Worm (Caenorhabditis elegans) whole organism, early embryonic: Measurements from ENCODE around the gene tsp-14.

Source experiments
- B0310.2 ChIP-seq: sonication (generic microtip); optimal IDR thresholded peaks from 2 replicates; lab custom pipeline; 2016; ENCODE audit warnings: mild to moderate bottlenecking, missing genetic modification characterization, missing compliant biosample characterization
- ama-1 ChIP-seq: fragments of 150-350 bp; optimal IDR thresholded peaks from 2 replicates; lab custom pipeline; 2014
- flt-1 ChIP-seq: fragments of 200-800 bp; sonication (Bioruptor generic); IDR thresholded peaks from 2 replicates; pipeline ENCODE4 v1.3.6; 2022; ENCODE audit warnings: missing genetic modification characterization, missing compliant biosample characterization

DNA sequence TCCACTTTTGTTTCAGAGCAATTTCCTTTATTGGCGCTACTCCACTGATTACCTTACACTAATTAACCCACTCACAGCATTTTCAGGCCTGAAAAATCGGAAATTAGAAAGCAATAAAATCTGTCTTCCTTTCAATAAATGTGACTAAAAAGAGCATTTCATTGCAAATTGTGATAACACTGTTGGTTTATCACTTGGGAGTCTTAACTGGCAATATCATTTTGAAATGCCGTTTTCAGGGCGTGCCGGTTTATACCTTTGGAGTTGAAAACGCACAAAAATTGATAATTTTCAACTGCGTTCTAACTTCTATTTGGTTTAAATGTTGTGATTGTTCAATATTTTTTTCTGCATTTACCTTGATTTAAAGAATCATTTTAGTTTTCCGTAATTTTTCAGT is 54.5 kb downstream of the tsp-14 start, which contains the start of gene R08E3.1:
- no peak for TF ChIP-seq ama-1 (lab: Kevin White, UChicago)
- TF ChIP-seq flt-1 (GFP tag; lab: Robert Waterston, UW) = no peak
- TF ChIP-seq B0310.2 = no peak
